Worm (Caenorhabditis elegans) whole organism, L4/young adult: ENCODE results near the gene clec-79.

Source experiments
- W03F9.2 ChIP-seq: fragments of 150-350 bp; optimal IDR thresholded peaks from 2 replicates; lab custom pipeline; 2014; ENCODE audit warnings: missing biosample characterization, missing genetic modification characterization
- dao-5 ChIP-seq: sonication (generic microtip); optimal IDR thresholded peaks from 2 replicates; lab custom pipeline; 2016; ENCODE audit warnings: missing genotype, missing genetic modification characterization, moderate library complexity, missing compliant biosample characterization
- him-1 ChIP-seq: sonication (generic microtip); optimal IDR thresholded peaks from 2 replicates; lab custom pipeline; 2016; ENCODE audit warnings: missing genotype, missing genetic modification reagents, missing genetic modification characterization, missing compliant biosample characterization

- no peak for TF ChIP-seq him-1
- TF ChIP-seq dao-5 (tag; lab: Kevin White, UChicago), result no peak
- no peak for TF ChIP-seq W03F9.2
Measured at ce11 chrIV:3941658-3942328, 31.4 kb upstream of the clec-79 start, which contains the start of gene clec-174.
